Worm (Caenorhabditis elegans) whole organism, early embryonic: ENCODE measurements around the gene Y53G8AL.4.
A peak's percentile ranks its signal among the peaks of the same experiment; 100 is the strongest.

ENCODE experiments used
- B0310.2 ChIP-seq: sonication (generic microtip); optimal IDR thresholded peaks from 2 replicates; lab custom pipeline; 2016; ENCODE audit warnings: mild to moderate bottlenecking, missing genetic modification characterization, missing compliant biosample characterization
- F13C5.2 ChIP-seq: sonication (generic microtip); optimal IDR thresholded peaks from 2 replicates; lab custom pipeline; 2017; ENCODE audit warnings: mild to moderate bottlenecking, missing genetic modification characterization, inconsistent platforms, missing compliant biosample characterization
- aly-1 ChIP-seq: sonication (generic microtip); optimal IDR thresholded peaks from 2 replicates; lab custom pipeline; 2016; ENCODE audit warnings: missing genetic modification characterization, missing compliant biosample characterization
- ama-1 ChIP-seq: fragments of 150-350 bp; optimal IDR thresholded peaks from 2 replicates; lab custom pipeline; 2014
- ceh-13 ChIP-seq: fragments of 200-800 bp; sonication (Bioruptor generic); optimal IDR thresholded peaks from 2 replicates; lab custom pipeline; 2018; ENCODE audit warnings: mild to moderate bottlenecking, missing genetic modification characterization, missing compliant biosample characterization
- ceh-36 ChIP-seq: sonication (generic microtip); optimal IDR thresholded peaks from 2 replicates; lab custom pipeline; 2016; ENCODE audit warnings: missing genetic modification characterization, inconsistent platforms, missing compliant biosample characterization
- ets-7 ChIP-seq: sonication (generic microtip); optimal IDR thresholded peaks from 2 replicates; lab custom pipeline; 2016; ENCODE audit warnings: missing genotype, missing genetic modification characterization, missing compliant biosample characterization
- flt-1 ChIP-seq: fragments of 200-800 bp; sonication (Bioruptor generic); IDR thresholded peaks from 2 replicates; pipeline ENCODE4 v1.3.6; 2022; ENCODE audit warnings: missing genetic modification characterization, missing compliant biosample characterization
- hmbx-1 ChIP-seq: sonication (generic microtip); optimal IDR thresholded peaks from 2 replicates; lab custom pipeline; 2016; ENCODE audit warnings: mild to moderate bottlenecking, missing genetic modification characterization, missing compliant biosample characterization
- hmg-4 ChIP-seq: fragments of 200-800 bp; sonication (Bioruptor generic); optimal IDR thresholded peaks from 2 replicates; lab custom pipeline; 2018; ENCODE audit warnings: mild to moderate bottlenecking, missing genetic modification characterization, missing compliant biosample characterization
- hnd-1 ChIP-seq: sonication (generic microtip); optimal IDR thresholded peaks from 2 replicates; lab custom pipeline; 2016; ENCODE audit warnings: missing genetic modification characterization, missing compliant biosample characterization
- pes-1 ChIP-seq: fragments of 200-800 bp; sonication (Bioruptor generic); IDR thresholded peaks from 2 replicates; pipeline ENCODE4 v1.3.6; 2022; ENCODE audit warnings: missing genetic modification reagents, missing genetic modification characterization, missing compliant biosample characterization
- scrt-1 ChIP-seq: fragments of 200-800 bp; sonication (Bioruptor generic); IDR thresholded peaks from 2 replicates; pipeline ENCODE4 v1.3.6; 2022; ENCODE audit warnings: missing genetic modification characterization, missing compliant biosample characterization
- sea-1 ChIP-seq: fragments of 200-800 bp; sonication (Bioruptor generic); conservative IDR thresholded peaks from 2 replicates; pipeline ENCODE4 v1.3.6; 2022; ENCODE audit warnings: missing genetic modification characterization, missing compliant biosample characterization
- tbx-11 ChIP-seq: fragments of 200-800 bp; sonication (Bioruptor generic); IDR thresholded peaks from 2 replicates; pipeline ENCODE4 v1.3.6; 2022; ENCODE audit warnings: missing genetic modification characterization, missing compliant biosample characterization
- tbx-37 ChIP-seq: fragments of 200-800 bp; sonication (Bioruptor generic); conservative IDR thresholded peaks from 2 replicates; pipeline ENCODE4 v1.3.6; 2022; ENCODE audit warnings: missing genetic modification reagents, missing genetic modification characterization, missing compliant biosample characterization
- tra-4 ChIP-seq: sonication (generic microtip); optimal IDR thresholded peaks from 2 replicates; lab custom pipeline; 2017; ENCODE audit warnings: missing genetic modification characterization, missing compliant biosample characterization

Y53G8AL.4 gene

DNA sequence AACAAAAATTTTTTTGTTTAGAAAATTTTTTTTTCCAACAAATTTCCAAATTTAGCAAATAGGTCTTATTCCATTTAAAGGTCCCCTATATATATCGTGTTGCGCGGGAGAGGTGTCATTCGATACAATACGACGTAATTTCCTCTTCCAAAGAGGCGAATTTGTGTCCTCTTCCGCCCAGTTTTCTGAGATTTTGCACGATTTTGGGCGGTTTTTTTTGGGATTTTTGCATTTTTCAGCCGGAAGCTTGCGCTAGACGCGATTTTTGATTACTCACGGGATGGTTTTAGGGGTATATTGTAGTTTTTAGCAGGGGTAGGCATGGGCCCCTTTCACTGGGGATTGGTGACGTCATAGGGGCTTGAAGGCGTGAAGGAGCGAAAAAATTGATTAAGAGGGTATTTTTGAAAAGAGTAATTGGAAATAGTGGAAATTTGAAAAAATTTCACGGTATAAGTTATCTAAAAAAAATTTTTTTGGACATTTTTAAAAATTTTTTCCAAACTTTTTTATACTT lies at the start of gene Y53G8AL.4:
Gene Y53G8AL.4, minus strand, starts transcription at position 51 of the 517 bp plus-strand sequence.
- no peak for TF ChIP-seq hmbx-1
- peak; percentile 27; the same call in 1 of the 2 replicates for TF ChIP-seq pes-1 (GFP tag; lab: Robert Waterston, UW)

DNA sequence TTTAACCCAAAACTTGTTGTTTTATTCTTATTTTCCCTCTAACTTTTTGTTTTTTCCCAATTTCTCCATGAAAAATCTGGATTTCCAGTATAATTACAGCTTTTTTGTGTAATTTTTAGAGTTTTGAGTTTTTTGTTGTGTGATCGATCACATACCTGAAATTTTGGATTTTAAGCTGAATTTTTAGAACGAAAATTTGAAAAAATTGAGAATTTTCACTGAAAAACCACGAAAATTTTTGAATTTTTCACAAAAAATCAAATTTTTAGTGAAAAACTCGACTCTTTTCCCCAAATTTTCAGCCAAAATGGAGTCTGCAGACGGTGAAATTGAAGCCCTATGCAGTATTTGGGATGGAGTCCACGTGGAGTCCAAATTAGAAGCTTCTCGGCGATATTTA lies 46.7 kb upstream of the Y53G8AL.4 start, which contains the start of gene Y53G8AR.5:
Gene Y53G8AR.5, plus strand, starts transcription at position 301 of the 400 bp plus-strand sequence.
- TF ChIP-seq tra-4 (tag; lab: Kevin White, UChicago), result no peak
- TF ChIP-seq sea-1 (GFP tag; lab: Robert Waterston, UW), result no peak

DNA sequence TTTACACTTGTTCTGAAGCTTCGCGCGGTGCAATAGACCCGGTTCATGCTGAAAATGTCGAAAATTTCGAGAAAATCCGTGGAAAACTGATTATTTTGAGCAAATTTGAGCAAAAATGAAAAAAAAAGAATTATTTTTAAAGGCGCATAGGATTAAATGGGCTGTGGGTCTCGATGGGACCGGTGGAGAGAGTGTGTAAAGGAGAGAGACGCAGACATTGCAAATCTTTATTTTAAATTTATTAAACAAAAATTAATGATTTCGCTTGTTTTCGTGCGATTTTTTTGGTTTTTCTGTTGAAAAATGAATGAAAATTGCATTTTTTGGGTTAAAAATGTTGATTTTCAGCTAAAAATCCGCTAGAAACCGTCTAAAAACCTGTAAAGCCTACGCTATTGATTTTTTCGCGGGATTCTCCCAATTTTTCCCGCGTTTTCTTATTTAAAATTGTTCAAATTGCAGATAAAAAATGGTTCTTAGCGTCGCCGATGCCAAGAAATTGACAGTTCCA lies 43.9 kb upstream of the Y53G8AL.4 start, which contains the start of the genes Y53G8AR.8 and Y53G8AR.6:
Gene Y53G8AR.8, minus strand, starts transcription at position 48 of the 511 bp plus-strand sequence.
Gene Y53G8AR.6, plus strand, starts transcription at position 461 of the 511 bp plus-strand sequence.
- peak; percentile 9 for TF ChIP-seq ceh-36 (tag; lab: Kevin White, UChicago)
- TF ChIP-seq B0310.2 (tag; lab: Kevin White, UChicago), result no peak

DNA sequence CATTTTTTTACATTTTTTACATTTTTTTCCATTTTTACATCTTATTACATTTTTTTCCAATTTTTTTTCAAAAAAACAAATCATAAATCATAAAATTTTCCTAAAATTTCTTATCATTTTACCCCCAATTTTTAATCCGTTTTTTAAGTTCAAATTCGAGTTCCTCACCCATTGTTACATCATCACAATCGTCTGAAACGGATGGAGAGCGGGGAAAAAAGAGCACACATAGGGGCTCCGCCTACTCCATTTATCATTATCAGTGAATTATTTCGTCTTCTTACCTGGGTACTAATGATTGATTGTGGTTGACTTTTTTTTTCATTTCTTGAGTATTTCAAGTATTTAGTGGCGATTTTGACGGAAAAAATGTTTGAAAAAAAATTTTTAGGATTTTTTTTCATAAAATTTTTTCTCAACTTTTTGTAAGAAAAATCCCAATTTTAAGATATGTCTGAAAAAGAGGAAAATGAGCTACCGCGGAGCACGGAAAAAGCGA lies 31.5 kb upstream of the Y53G8AL.4 start, which contains the start of gene mfsd-8:
Gene mfsd-8, plus strand, starts transcription at position 449 of the 499 bp plus-strand sequence.
- TF ChIP-seq flt-1 (no peak), tbx-11 (GFP tag; lab: Robert Waterston, UW) (no peak), ceh-13 (GFP tag; lab: Kevin White, UChicago) (no peak), ama-1 (lab: Kevin White, UChicago) (no peak), scrt-1 (GFP tag; lab: Robert Waterston, UW) (no peak), aly-1 (tag; lab: Kevin White, UChicago) (no peak)

DNA sequence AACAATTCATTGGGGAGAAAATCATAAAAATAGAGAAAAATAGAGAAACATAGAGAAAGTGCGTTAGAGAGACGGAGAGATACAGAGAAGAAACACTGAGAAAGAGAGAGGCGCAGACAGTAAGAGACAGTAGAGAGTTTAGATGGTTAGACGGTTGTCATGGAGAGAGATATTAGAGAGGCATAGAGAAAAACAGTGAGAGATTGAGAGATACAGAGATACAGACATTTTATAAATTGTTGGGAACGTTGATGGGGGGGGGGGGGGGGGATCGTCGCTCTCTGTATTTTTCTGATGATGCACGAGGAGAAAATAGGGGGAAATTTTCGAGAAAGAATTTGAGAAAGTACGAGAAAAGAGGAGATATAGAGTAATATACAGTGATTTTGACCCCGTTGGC lies 28.9 kb upstream of the Y53G8AL.4 start:
- TF ChIP-seq ets-7 (tag; lab: Kevin White, UChicago), result no peak
- TF ChIP-seq tra-4 (tag; lab: Kevin White, UChicago), result no peak
- no peak for TF ChIP-seq hmbx-1
- no peak for TF ChIP-seq pes-1 (GFP tag; lab: Robert Waterston, UW)
- TF ChIP-seq tbx-11 (GFP tag; lab: Robert Waterston, UW), result no peak
- TF ChIP-seq B0310.2 (tag; lab: Kevin White, UChicago), result no peak
- no peak for TF ChIP-seq hnd-1

DNA sequence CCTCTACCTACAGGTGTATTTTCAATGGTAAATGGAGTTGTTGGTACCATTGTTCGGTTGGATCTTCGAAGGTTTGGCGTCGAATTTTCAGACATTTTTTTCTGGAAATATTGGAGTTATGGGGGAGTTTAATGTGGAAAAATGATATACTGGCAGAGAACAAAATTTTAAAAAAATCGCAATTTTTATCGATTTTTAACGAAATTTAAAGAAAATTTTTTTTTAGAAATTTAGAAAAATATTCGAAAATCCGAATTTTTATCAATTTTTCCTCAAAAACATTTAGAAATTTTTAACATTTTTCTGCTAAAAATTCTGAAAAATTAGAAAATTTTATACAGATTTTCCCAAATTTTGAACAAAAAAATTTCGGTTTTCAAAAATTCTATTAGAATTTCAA lies 28.2 kb upstream of the Y53G8AL.4 start, which contains the start of gene Y53G8AM.8:
Gene Y53G8AM.8, minus strand, starts transcription at position 101 of the 400 bp plus-strand sequence.
- TF ChIP-seq tbx-11 (GFP tag; lab: Robert Waterston, UW), result no peak
- no peak for TF ChIP-seq pes-1 (GFP tag; lab: Robert Waterston, UW)
- no peak for TF ChIP-seq tbx-37
- no peak for TF ChIP-seq flt-1
- TF ChIP-seq sea-1 (GFP tag; lab: Robert Waterston, UW), result no peak
- TF ChIP-seq hnd-1, result no peak
- TF ChIP-seq tra-4 (tag; lab: Kevin White, UChicago), result no peak
- no peak for TF ChIP-seq ceh-36 (tag; lab: Kevin White, UChicago)
- no peak for TF ChIP-seq ama-1 (lab: Kevin White, UChicago)
- TF ChIP-seq B0310.2 (tag; lab: Kevin White, UChicago), result no peak
- no peak for TF ChIP-seq hmg-4 (GFP tag; lab: Kevin White, UChicago)
- TF ChIP-seq F13C5.2 (tag; lab: Kevin White, UChicago), result no peak
- TF ChIP-seq ets-7 (tag; lab: Kevin White, UChicago), result no peak
- TF ChIP-seq ceh-13 (GFP tag; lab: Kevin White, UChicago), result no peak
- TF ChIP-seq scrt-1 (GFP tag; lab: Robert Waterston, UW), result no peak
- no peak for TF ChIP-seq aly-1 (tag; lab: Kevin White, UChicago)
- no peak for TF ChIP-seq hmbx-1

DNA sequence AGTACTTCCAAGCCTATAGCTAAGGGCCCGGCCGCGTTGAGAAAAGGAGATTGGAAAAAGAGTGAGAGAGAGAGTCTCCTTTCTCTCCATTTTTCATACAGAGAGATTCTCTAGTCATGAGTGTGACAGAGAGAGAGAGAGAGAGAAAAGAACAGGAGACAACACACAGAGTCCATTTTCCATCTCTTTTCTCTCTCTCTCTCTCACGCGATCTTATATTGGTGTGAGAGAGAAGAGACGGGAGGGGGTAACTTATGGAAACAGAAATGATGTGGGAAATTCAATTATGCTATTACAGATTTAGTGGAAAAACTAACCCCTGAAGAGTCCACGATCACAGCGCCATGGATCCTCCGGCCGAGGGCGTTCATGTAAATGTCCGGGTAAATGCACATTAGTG lies 22.7 kb upstream of the Y53G8AL.4 start:
- no peak for TF ChIP-seq hmg-4 (GFP tag; lab: Kevin White, UChicago)
- TF ChIP-seq ceh-36 (tag; lab: Kevin White, UChicago), result no peak
- no peak for TF ChIP-seq aly-1 (tag; lab: Kevin White, UChicago)
- no peak for TF ChIP-seq B0310.2 (tag; lab: Kevin White, UChicago)
- TF ChIP-seq F13C5.2 (tag; lab: Kevin White, UChicago), result peak; percentile 6

DNA sequence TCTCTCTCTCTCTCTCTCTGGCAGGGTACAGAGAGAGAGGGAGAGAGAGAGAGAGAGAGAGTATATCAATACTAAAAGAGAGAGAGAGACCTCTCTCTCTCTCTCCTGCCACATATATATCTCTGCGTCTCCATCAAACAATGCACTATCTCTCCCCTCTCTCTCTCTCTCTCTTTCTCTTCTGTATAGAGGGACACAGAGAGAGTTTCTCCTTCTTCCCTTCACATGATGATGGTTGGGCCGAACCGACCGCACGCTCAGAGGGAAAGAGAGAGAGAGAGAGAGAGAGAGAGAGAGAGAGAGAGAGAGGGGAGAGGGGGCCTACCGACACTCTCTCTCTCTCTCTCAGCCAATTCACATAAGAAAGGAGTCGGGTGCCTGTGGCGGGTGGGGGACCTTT lies 21.2 kb upstream of the Y53G8AL.4 start:
- TF ChIP-seq scrt-1 (GFP tag; lab: Robert Waterston, UW) (no peak), aly-1 (tag; lab: Kevin White, UChicago) (no peak), sea-1 (GFP tag; lab: Robert Waterston, UW) (peak; percentile 56; the same call in 1 of the 2 replicates), ama-1 (lab: Kevin White, UChicago) (no peak), hmg-4 (GFP tag; lab: Kevin White, UChicago) (no peak), F13C5.2 (tag; lab: Kevin White, UChicago) (peak; percentile 52)

DNA sequence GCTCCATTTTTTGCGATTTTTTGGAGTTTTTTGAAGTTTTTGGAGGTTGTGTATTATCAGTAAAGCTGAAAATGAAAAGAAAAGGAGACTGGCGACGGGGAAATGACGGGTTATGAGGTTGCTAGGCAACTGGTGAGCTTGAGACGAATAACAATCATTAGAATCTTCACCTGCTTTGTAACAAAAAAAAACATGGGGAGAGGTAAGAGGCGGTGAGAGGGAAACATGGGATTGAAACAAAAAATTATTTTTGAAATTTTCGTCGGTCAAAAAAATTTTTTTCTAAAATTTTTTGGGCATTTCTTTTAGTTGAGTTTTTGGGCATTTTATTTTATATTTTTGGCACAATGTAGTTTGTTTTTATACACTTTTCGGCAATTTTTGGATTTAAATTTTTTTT lies 16.2 kb upstream of the Y53G8AL.4 start, which contains the start of gene Y53G8AM.7:
Gene Y53G8AM.7, minus strand, starts transcription at position 101 of the 400 bp plus-strand sequence.
- no peak for TF ChIP-seq tbx-11 (GFP tag; lab: Robert Waterston, UW)
- no peak for TF ChIP-seq sea-1 (GFP tag; lab: Robert Waterston, UW)
- TF ChIP-seq F13C5.2 (tag; lab: Kevin White, UChicago), result no peak
- no peak for TF ChIP-seq tra-4 (tag; lab: Kevin White, UChicago)
- no peak for TF ChIP-seq flt-1
- TF ChIP-seq ceh-36 (tag; lab: Kevin White, UChicago), result no peak
